Worm (Caenorhabditis elegans): ENCODE results near the gene F07F6.1.

ce11 chrII:5388786-5389421 lies 48.8 kb upstream of the F07F6.1 start, which contains the start of gene rsp-4:
- TF ChIP-seq dao-5 (tag; optimal IDR thresholded peaks at IDR 0.05) (no peak), him-1 (tag; optimal IDR thresholded peaks at IDR 0.05) (no peak), W03F9.2 (tag; optimal IDR thresholded peaks at IDR 0.05) (no peak)

Data from whole organism, L4/young adult.